Worm (Caenorhabditis elegans) whole organism, mixed stage, embryonic: ENCODE measurements around the gene lgc-22.

Experiments used
- M03D4.4 ChIP-seq: sonication (generic microtip); optimal IDR thresholded peaks from 2 replicates; lab custom pipeline; 2017; ENCODE audit warnings: mild to moderate bottlenecking, missing genetic modification characterization, missing compliant biosample characterization
- blmp-1 ChIP-seq: fragments of 150-350 bp; optimal IDR thresholded peaks from 2 replicates; lab custom pipeline; 2014; ENCODE audit warnings: missing biosample characterization, missing genetic modification characterization
- ceh-43 ChIP-seq: fragments of 200-800 bp; sonication (Bioruptor generic); optimal IDR thresholded peaks from 2 replicates; lab custom pipeline; 2018; ENCODE audit warnings: mild to moderate bottlenecking, missing genetic modification characterization, moderate library complexity, missing compliant biosample characterization
- drap-1 ChIP-seq: fragments of 200-800 bp; sonication (Bioruptor generic); optimal IDR thresholded peaks from 3 replicates; lab custom pipeline; 2018; ENCODE audit warnings: mild to moderate bottlenecking, missing genetic modification characterization, missing compliant biosample characterization
- elt-3 ChIP-seq: fragments of 150-350 bp; optimal IDR thresholded peaks from 2 replicates; lab custom pipeline; 2014; ENCODE audit warnings: missing biosample characterization, missing genetic modification characterization
- lin-13 ChIP-seq: fragments of 150-350 bp; optimal IDR thresholded peaks from 2 replicates; lab custom pipeline; 2014; ENCODE audit warnings: missing biosample characterization, missing genetic modification characterization
- lsy-2 ChIP-seq: fragments of 150-350 bp; optimal IDR thresholded peaks from 2 replicates; lab custom pipeline; 2014; ENCODE audit warnings: missing biosample characterization, missing genetic modification characterization
- nhr-28 ChIP-seq: fragments of 150-350 bp; optimal IDR thresholded peaks from 2 replicates; lab custom pipeline; 2014; ENCODE audit warnings: missing biosample characterization, missing genetic modification characterization
- pha-4 ChIP-seq: fragments of 150-350 bp; optimal IDR thresholded peaks from 2 replicates; lab custom pipeline; 2018; ENCODE audit warnings: missing biosample characterization, missing genetic modification reagents, missing genetic modification characterization

DNA sequence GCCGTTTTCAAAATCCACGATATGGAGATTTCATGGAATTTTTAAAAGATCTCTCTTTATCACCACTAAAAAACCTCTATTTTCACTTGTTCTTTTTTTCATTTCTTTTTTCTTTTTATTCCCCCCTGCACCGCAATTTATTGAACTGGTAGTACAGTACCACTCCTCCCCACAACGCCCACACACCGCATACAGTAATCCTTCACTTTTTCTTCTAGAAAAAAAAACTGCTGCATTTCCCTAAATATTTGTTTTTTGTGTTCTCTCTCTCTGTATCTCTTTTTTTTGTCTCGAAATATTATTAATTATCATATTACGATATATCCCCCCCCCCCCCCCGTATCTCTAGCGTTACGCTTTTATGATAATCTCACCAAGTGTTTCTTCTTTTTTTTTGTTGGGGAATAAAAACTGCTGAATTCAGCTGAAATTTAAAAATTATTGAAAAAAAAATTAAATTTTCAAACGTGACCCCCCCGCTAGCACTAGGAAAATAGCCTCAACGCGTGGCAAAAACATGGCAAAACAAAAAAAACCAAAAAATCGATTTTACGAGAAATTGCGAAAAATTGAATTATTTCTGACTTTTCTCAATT is 15.8 kb downstream of the lgc-22 start, which contains the start of gene Y24D9B.1:
- TF ChIP-seq pha-4 (no peak), blmp-1 (no peak), lsy-2 (tag; lab: Kevin White, UChicago) (no peak), lin-13 (no peak), elt-3 (tag; lab: Kevin White, UChicago) (no peak), M03D4.4 (no peak), ceh-43 (GFP tag; lab: Kevin White, UChicago) (no peak), drap-1 (GFP tag; lab: Kevin White, UChicago) (no peak), nhr-28 (tag; lab: Kevin White, UChicago) (no peak)
